Worm (Caenorhabditis elegans) whole organism, young adult: ENCODE results near the gene R08E3.1.

Source experiments
- B0019.2 ChIP-seq: fragments of 200-800 bp; sonication (Bioruptor generic); conservative IDR thresholded peaks from 2 replicates; pipeline ENCODE4 v1.3.6; 2022; ENCODE audit warnings: missing genetic modification reagents, missing genetic modification characterization, missing compliant biosample characterization
- C06A6.2 ChIP-seq: fragments of 200-800 bp; sonication (Bioruptor generic); conservative IDR thresholded peaks from 2 replicates; pipeline ENCODE4 v1.3.6; 2022; ENCODE audit warnings: missing genetic modification characterization, missing compliant biosample characterization
- F49E8.2 ChIP-seq: sonication (generic microtip); optimal IDR thresholded peaks from 3 replicates; lab custom pipeline; 2017; ENCODE audit warnings: missing genetic modification characterization, mild to moderate bottlenecking, missing compliant biosample characterization, antibody characterized with exemption, moderate library complexity; ENCODE audit not compliant: insufficient read depth
- F55B11.4 ChIP-seq: sonication (generic microtip); optimal IDR thresholded peaks from 2 replicates; lab custom pipeline; 2016; ENCODE audit warnings: missing compliant biosample characterization, missing genetic modification characterization, borderline replicate concordance; ENCODE audit not compliant: insufficient read depth
- K12H6.12 ChIP-seq: fragments of 200-800 bp; sonication (Bioruptor generic); optimal IDR thresholded peaks from 2 replicates; lab custom pipeline; 2018; ENCODE audit warnings: mild to moderate bottlenecking, missing genetic modification characterization, missing compliant biosample characterization
- T26A5.8 ChIP-seq: sonication (generic microtip); optimal IDR thresholded peaks from 2 replicates; lab custom pipeline; 2016; ENCODE audit warnings: missing genetic modification characterization, missing compliant biosample characterization
- Y79H2A.3 ChIP-seq: fragments of 200-800 bp; sonication (Bioruptor generic); conservative IDR thresholded peaks from 2 replicates; pipeline ENCODE4 v1.3.6; 2022; ENCODE audit warnings: missing genetic modification reagents, missing genetic modification characterization, missing compliant biosample characterization
- ZK185.1 ChIP-seq: sonication (generic microtip); optimal IDR thresholded peaks from 2 replicates; lab custom pipeline; 2016; ENCODE audit warnings: mild to moderate bottlenecking, missing genetic modification characterization, missing compliant biosample characterization; ENCODE audit not compliant: poor library complexity, severe bottlenecking
- aptf-2 ChIP-seq: fragments of 200-800 bp; sonication (Bioruptor generic); conservative IDR thresholded peaks from 2 replicates; pipeline ENCODE4 v1.3.6; 2022; ENCODE audit warnings: missing genetic modification reagents, missing genetic modification characterization, missing compliant biosample characterization
- attf-3 ChIP-seq: fragments of 200-800 bp; sonication (Bioruptor generic); conservative IDR thresholded peaks from 2 replicates; pipeline ENCODE4 v1.3.6; 2022; ENCODE audit warnings: missing genetic modification reagents, missing genetic modification characterization, missing compliant biosample characterization
- attf-6 ChIP-seq: fragments of 200-800 bp; sonication (Bioruptor generic); IDR thresholded peaks from 2 replicates; pipeline ENCODE4 v1.3.6; 2022; ENCODE audit warnings: missing genetic modification reagents, missing genetic modification characterization, missing compliant biosample characterization
- cebp-1 ChIP-seq, 2 experiments: fragments of 200-800 bp in 1 of 2; sonication (Bioruptor generic) in 1 of 2; sonication (generic microtip) in 1 of 2; IDR thresholded peaks in 1 of 2; optimal IDR thresholded peaks in 1 of 2; 2 replicates each; pipeline versions ENCODE4 v1.3.6 to Lab custom; 2017 to 2022; ENCODE audit warnings: missing compliant biosample characterization in 2 of 2, missing genetic modification characterization in 2 of 2, mild to moderate bottlenecking in 1 of 2, missing genetic modification reagents in 1 of 2, moderate library complexity in 1 of 2
- ceh-100 ChIP-seq: fragments of 200-800 bp; sonication (Bioruptor generic); IDR thresholded peaks from 2 replicates; pipeline ENCODE4 v1.3.6; 2022; ENCODE audit warnings: missing genetic modification reagents, missing genetic modification characterization, missing compliant biosample characterization
- ceh-40 ChIP-seq: fragments of 200-800 bp; sonication (Bioruptor generic); IDR thresholded peaks from 2 replicates; pipeline ENCODE4 v1.3.6; 2022; ENCODE audit warnings: missing genetic modification characterization, missing compliant biosample characterization
- ceh-79 ChIP-seq: sonication (generic microtip); optimal IDR thresholded peaks from 2 replicates; lab custom pipeline; 2017; ENCODE audit warnings: mild to moderate bottlenecking, missing genetic modification characterization, missing compliant biosample characterization
- ceh-91 ChIP-seq: fragments of 200-800 bp; sonication (Bioruptor generic); IDR thresholded peaks from 2 replicates; pipeline ENCODE4 v1.3.6; 2022; ENCODE audit warnings: missing genetic modification reagents, missing genetic modification characterization, missing compliant biosample characterization
- egrh-3 ChIP-seq: fragments of 200-800 bp; sonication (Bioruptor generic); IDR thresholded peaks from 2 replicates; pipeline ENCODE4 v1.3.6; 2022; ENCODE audit warnings: missing genetic modification reagents, missing genetic modification characterization, missing compliant biosample characterization
- ekl-4 ChIP-seq: fragments of 200-800 bp; sonication (Bioruptor generic); IDR thresholded peaks from 2 replicates; pipeline ENCODE4 v1.3.6; 2022; ENCODE audit warnings: missing genetic modification reagents, missing genetic modification characterization, missing compliant biosample characterization
- ets-4 ChIP-seq: fragments of 200-800 bp; sonication (Bioruptor generic); optimal IDR thresholded peaks from 2 replicates; lab custom pipeline; 2018; ENCODE audit warnings: mild to moderate bottlenecking, missing genetic modification characterization, missing compliant biosample characterization
- fkh-3 ChIP-seq: sonication (generic microtip); optimal IDR thresholded peaks from 2 replicates; lab custom pipeline; 2016; ENCODE audit warnings: mild to moderate bottlenecking, missing genetic modification characterization, missing compliant biosample characterization
- hmg-20 ChIP-seq: fragments of 200-800 bp; sonication (Bioruptor generic); IDR thresholded peaks from 2 replicates; pipeline ENCODE4 v1.3.6; 2022; ENCODE audit warnings: missing genetic modification reagents, missing genetic modification characterization, missing compliant biosample characterization
- hsf-1 ChIP-seq: fragments of 200-800 bp; sonication (Bioruptor generic); IDR thresholded peaks from 2 replicates; pipeline ENCODE4 v1.3.6; 2022; ENCODE audit warnings: missing genetic modification reagents, missing genetic modification characterization, missing compliant biosample characterization
- let-607 ChIP-seq, 2 experiments: fragments of 200-800 bp in 1 of 2; sonication (Bioruptor generic) in 1 of 2; sonication (generic microtip) in 1 of 2; optimal IDR thresholded peaks; 2 replicates each; lab custom pipeline; 2016 to 2018; ENCODE audit warnings: mild to moderate bottlenecking in 2 of 2, missing compliant biosample characterization in 2 of 2, missing genetic modification characterization in 2 of 2, moderate library complexity in 2 of 2, missing genotype in 1 of 2
- madf-10 ChIP-seq: sonication (generic microtip); optimal IDR thresholded peaks from 2 replicates; lab custom pipeline; 2016; ENCODE audit warnings: mild to moderate bottlenecking, missing genetic modification characterization, missing compliant biosample characterization
- madf-3 ChIP-seq: fragments of 200-800 bp; sonication (Bioruptor generic); IDR thresholded peaks from 2 replicates; pipeline ENCODE4 v1.3.6; 2022; ENCODE audit warnings: missing genetic modification reagents, missing genetic modification characterization, missing compliant biosample characterization
- madf-8 ChIP-seq: fragments of 200-800 bp; sonication (Bioruptor generic); conservative IDR thresholded peaks from 2 replicates; pipeline ENCODE4 v1.3.6; 2022; ENCODE audit warnings: missing genetic modification reagents, missing genetic modification characterization, missing compliant biosample characterization
- mel-28 ChIP-seq: sonication (generic microtip); optimal IDR thresholded peaks from 2 replicates; lab custom pipeline; 2016; ENCODE audit warnings: borderline replicate concordance, mild to moderate bottlenecking, missing genetic modification characterization, missing compliant biosample characterization
- nfya-2 ChIP-seq: fragments of 200-800 bp; sonication (Bioruptor generic); IDR thresholded peaks from 2 replicates; pipeline ENCODE4 v1.3.6; 2022; ENCODE audit warnings: missing genetic modification reagents, missing genetic modification characterization, missing compliant biosample characterization
- nhr-179 ChIP-seq: sonication (generic microtip); optimal IDR thresholded peaks from 2 replicates; lab custom pipeline; 2016; ENCODE audit warnings: mild to moderate bottlenecking, missing genetic modification characterization, missing compliant biosample characterization
- nhr-80 ChIP-seq: sonication (generic microtip); optimal IDR thresholded peaks from 2 replicates; lab custom pipeline; 2016; ENCODE audit warnings: missing genetic modification characterization, missing compliant biosample characterization
- nhr-90 ChIP-seq: sonication (generic microtip); optimal IDR thresholded peaks from 2 replicates; lab custom pipeline; 2016; ENCODE audit warnings: missing genotype, mild to moderate bottlenecking, missing genetic modification characterization, missing compliant biosample characterization
- rcor-1 ChIP-seq: fragments of 200-800 bp; sonication (Bioruptor generic); IDR thresholded peaks from 2 replicates; pipeline ENCODE4 v1.3.6; 2022; ENCODE audit warnings: missing genetic modification reagents, missing genetic modification characterization, missing compliant biosample characterization
- snpc-1.3 ChIP-seq: sonication (generic microtip); optimal IDR thresholded peaks from 2 replicates; lab custom pipeline; 2017; ENCODE audit warnings: missing genetic modification characterization, mild to moderate bottlenecking, missing compliant biosample characterization, antibody characterized with exemption, moderate library complexity, missing genotype, missing genetic modification reagents; ENCODE audit not compliant: insufficient read depth
- somi-1 ChIP-seq: fragments of 200-800 bp; sonication (Bioruptor generic); optimal IDR thresholded peaks from 2 replicates; lab custom pipeline; 2018; ENCODE audit warnings: mild to moderate bottlenecking, missing genetic modification characterization, missing compliant biosample characterization
- sptf-2 ChIP-seq: fragments of 200-800 bp; sonication (Bioruptor generic); optimal IDR thresholded peaks from 2 replicates; lab custom pipeline; 2018; ENCODE audit warnings: mild to moderate bottlenecking, missing genetic modification characterization, missing compliant biosample characterization
- ztf-28 ChIP-seq: fragments of 200-800 bp; sonication (Bioruptor generic); IDR thresholded peaks from 2 replicates; pipeline ENCODE4 v1.3.6; 2022; ENCODE audit warnings: missing genetic modification reagents, missing genetic modification characterization, missing compliant biosample characterization

The R08E3.1 gene

ce11 chrX:4853060-4853459 is 30.6 kb downstream of the R08E3.1 start, which contains the start of gene F39C12.1 (continued):
- no peak for TF ChIP-seq sptf-2 (GFP tag; lab: Kevin White, UChicago)
- peak; percentile 95 for TF ChIP-seq nhr-80 (tag; lab: Kevin White, UChicago)
- peak; percentile 24 to 52 for TF ChIP-seq let-607 (tag; optimal IDR thresholded peaks at IDR 0.05; lab: Kevin White, UChicago)

ce11 chrX:4859582-4860095 is 37.2 kb downstream of the R08E3.1 start, which contains the start of gene add-1:
add-1 (minus strand) TSS chrX:4860045.
- no peak for TF ChIP-seq nfya-2 (GFP tag; lab: Robert Waterston, UW)
- no peak for TF ChIP-seq attf-6 (GFP tag; lab: Robert Waterston, UW)
- TF ChIP-seq ceh-79 (tag; lab: Kevin White, UChicago): no peak
- no peak for TF ChIP-seq F49E8.2
- TF ChIP-seq ZK185.1 (tag; lab: Kevin White, UChicago): no peak
- TF ChIP-seq ekl-4 (GFP tag; lab: Robert Waterston, UW): no peak
- TF ChIP-seq fkh-3 (tag; lab: Kevin White, UChicago): no peak

ce11 chrX:4861413-4861812 is 39.0 kb downstream of the R08E3.1 start:
- TF ChIP-seq somi-1 (GFP tag; lab: Kevin White, UChicago): no peak
- no peak for TF ChIP-seq mel-28
- TF ChIP-seq madf-8: no peak
- TF ChIP-seq ZK185.1 (tag; lab: Kevin White, UChicago): no peak
- TF ChIP-seq nfya-2 (GFP tag; lab: Robert Waterston, UW): no peak
- no peak for TF ChIP-seq K12H6.12 (tag; lab: Kevin White, UChicago)
- no peak for TF ChIP-seq madf-10 (tag; lab: Kevin White, UChicago)
- TF ChIP-seq ceh-100 (GFP tag; lab: Robert Waterston, UW): no peak
- no peak for TF ChIP-seq rcor-1 (GFP tag; lab: Robert Waterston, UW)
- no peak for TF ChIP-seq hsf-1 (GFP tag; lab: Robert Waterston, UW)
- no peak for TF ChIP-seq ets-4 (GFP tag; lab: Kevin White, UChicago)
- TF ChIP-seq, all 124 proteins: peak for 0

- no peak for TF ChIP-seq nhr-179 (tag; lab: Kevin White, UChicago)
- peak; percentile 83 for TF ChIP-seq nhr-80 (tag; lab: Kevin White, UChicago)
- peak in 1 of 2 experiments; percentile 82 for TF ChIP-seq let-607 (tag; optimal IDR thresholded peaks at IDR 0.05; lab: Kevin White, UChicago)
Observed at ce11 chrX:4862062-4862461, 39.6 kb downstream of the R08E3.1 start.

- TF ChIP-seq F55B11.4 (tag; lab: Kevin White, UChicago) (no peak), ceh-40 (no peak), hmg-20 (GFP tag; lab: Robert Waterston, UW) (no peak), Y79H2A.3 (GFP tag; lab: Robert Waterston, UW) (no peak), ceh-91 (GFP tag; lab: Robert Waterston, UW) (no peak), T26A5.8 (tag; lab: Kevin White, UChicago) (no peak), B0019.2 (GFP tag; lab: Robert Waterston, UW) (no peak), egrh-3 (no peak), nhr-90 (tag; lab: Kevin White, UChicago) (no peak), hsf-1 (GFP tag; lab: Robert Waterston, UW) (no peak), cebp-1 (GFP tag; IDR thresholded peaks at IDR 0.05; lab: Robert Waterston, UW) (no peak), cebp-1 (tag; optimal IDR thresholded peaks at IDR 0.05; lab: Kevin White, UChicago) (no peak), madf-3 (no peak), attf-3 (no peak), aptf-2 (no peak), C06A6.2 (GFP tag; lab: Robert Waterston, UW) (no peak), ztf-28 (no peak), snpc-1.3 (no peak)
Observed at ce11 chrX:4864214-4864613, 41.8 kb downstream of the R08E3.1 start.
